Fruit fly (Drosophila melanogaster) whole organism, embryonic: ENCODE data around the gene Unr.

Experiments used
- Atf6 ChIP-seq: fragments of 200-800 bp; sonication (Bioruptor generic); IDR thresholded peaks from 2 replicates; pipeline ENCODE4 v1.3.6; 2022; ENCODE audit warnings: missing biosample characterization, missing genetic modification characterization
- CG10959 ChIP-seq: fragments of 200-800 bp; sonication (Bioruptor generic); IDR thresholded peaks from 2 replicates; pipeline ENCODE4 v1.3.6; 2022; ENCODE audit warnings: missing biosample characterization, missing genetic modification characterization
- CG11398 ChIP-seq: fragments of 200-800 bp; sonication (Bioruptor generic); optimal IDR thresholded peaks from 2 replicates; lab custom pipeline; 2016; ENCODE audit warnings: missing biosample characterization, missing genetic modification characterization
- CG11560 ChIP-seq: fragments of 200-800 bp; sonication (Bioruptor generic); IDR thresholded peaks from 3 replicates; pipeline ENCODE4 v1.3.6; 2022; ENCODE audit warnings: missing biosample characterization, missing genetic modification characterization
- CG11723 ChIP-seq: fragments of 200-800 bp; sonication (Bioruptor generic); optimal IDR thresholded peaks from 2 replicates; lab custom pipeline; 2017; ENCODE audit warnings: missing biosample characterization, mild to moderate bottlenecking, missing genetic modification characterization
- CG12659 ChIP-seq: fragments of 200-800 bp; sonication (Bioruptor generic); optimal IDR thresholded peaks from 3 replicates; lab custom pipeline; 2017; ENCODE audit warnings: mild to moderate bottlenecking, missing biosample characterization, missing genetic modification reagents, missing genetic modification characterization
- CG14050 ChIP-seq: fragments of 200-800 bp; sonication (Bioruptor generic); IDR thresholded peaks from 3 replicates; pipeline ENCODE4 v1.3.6; 2022; ENCODE audit warnings: missing biosample characterization, missing genetic modification characterization
- CG15479 ChIP-seq: fragments of 200-800 bp; sonication (Bioruptor generic); optimal IDR thresholded peaks from 3 replicates; lab custom pipeline; 2019; ENCODE audit warnings: missing biosample characterization, mild to moderate bottlenecking, missing genetic modification characterization, moderate library complexity
- CG17829 ChIP-seq: fragments of 200-800 bp; optimal IDR thresholded peaks from 2 replicates; lab custom pipeline; 2019; ENCODE audit warnings: missing biosample characterization, mild to moderate bottlenecking, missing genetic modification characterization, moderate library complexity
- CG2116 ChIP-seq: fragments of 200-800 bp; sonication (Bioruptor generic); optimal IDR thresholded peaks from 3 replicates; lab custom pipeline; 2018; ENCODE audit warnings: missing biosample characterization, mild to moderate bottlenecking, missing genetic modification characterization
- CG4404 ChIP-seq: fragments of 200-800 bp; sonication (Bioruptor generic); IDR thresholded peaks from 2 replicates; pipeline ENCODE4 v1.3.6; 2022; ENCODE audit warnings: missing biosample characterization, missing genetic modification characterization
- CG6654 ChIP-seq: fragments of 200-800 bp; sonication (Bioruptor generic); optimal IDR thresholded peaks from 2 replicates; lab custom pipeline; 2017; ENCODE audit warnings: missing biosample characterization, mild to moderate bottlenecking, missing genetic modification characterization
- CG7556 ChIP-seq: fragments of 200-800 bp; sonication (Bioruptor generic); optimal IDR thresholded peaks from 2 replicates; lab custom pipeline; 2017; ENCODE audit warnings: missing biosample characterization, mild to moderate bottlenecking, missing genetic modification characterization
- CG8359 ChIP-seq: fragments of 200-800 bp; sonication (Bioruptor generic); optimal IDR thresholded peaks from 2 replicates; lab custom pipeline; 2017; ENCODE audit warnings: missing biosample characterization, mild to moderate bottlenecking, missing genetic modification characterization, borderline replicate concordance
- Dad ChIP-seq: fragments of 200-800 bp; sonication (Bioruptor generic); optimal IDR thresholded peaks from 3 replicates; lab custom pipeline; 2016; ENCODE audit warnings: missing biosample characterization, missing genetic modification characterization
- E2f2 ChIP-seq: fragments of 200-800 bp; sonication (Bioruptor generic); IDR thresholded peaks from 2 replicates; pipeline ENCODE4 v1.3.6; 2022; ENCODE audit warnings: missing biosample characterization, missing genetic modification characterization
- ERR ChIP-seq: fragments of 200-800 bp; sonication (Bioruptor generic); optimal IDR thresholded peaks from 2 replicates; lab custom pipeline; 2016; ENCODE audit warnings: missing biosample characterization, missing genetic modification characterization
- GATAe ChIP-seq: fragments of 200-800 bp; sonication (Bioruptor generic); conservative IDR thresholded peaks from 2 replicates; pipeline ENCODE4 v1.3.6; 2022; ENCODE audit warnings: missing biosample characterization, missing genetic modification characterization
- HHEX ChIP-seq: fragments of 200-800 bp; sonication (Bioruptor generic); optimal IDR thresholded peaks from 3 replicates; lab custom pipeline; 2017; ENCODE audit warnings: missing biosample characterization, mild to moderate bottlenecking, missing genetic modification characterization, missing genetic modification reagents
- HLH54F ChIP-seq: fragments of 200-800 bp; sonication (Bioruptor generic); optimal IDR thresholded peaks from 3 replicates; lab custom pipeline; 2016; ENCODE audit warnings: missing biosample characterization, missing genetic modification characterization
- Hr78 ChIP-seq, 2 experiments: fragments of 200-800 bp in 1 of 2; fragments of >200 bp in 1 of 2; sonication (Bioruptor generic) in 1 of 2; optimal IDR thresholded peaks; 2 replicates each; lab custom pipeline; 2017 to 2019; ENCODE audit warnings: missing biosample characterization in 2 of 2, missing genetic modification characterization in 2 of 2, mild to moderate bottlenecking in 1 of 2, moderate library complexity in 1 of 2
- Lhr ChIP-seq: fragments of 200-800 bp; sonication (Bioruptor generic); optimal IDR thresholded peaks from 3 replicates; lab custom pipeline; 2017; ENCODE audit warnings: mild to moderate bottlenecking, missing biosample characterization, missing genetic modification reagents, missing genetic modification characterization
- MESR4 ChIP-seq: fragments of 200-800 bp; sonication (Bioruptor generic); optimal IDR thresholded peaks from 2 replicates; lab custom pipeline; 2018; ENCODE audit warnings: missing biosample characterization, mild to moderate bottlenecking, missing genetic modification characterization, moderate library complexity
- Mes4 ChIP-seq: fragments of 200-800 bp; sonication (Bioruptor generic); optimal IDR thresholded peaks from 2 replicates; lab custom pipeline; 2016; ENCODE audit warnings: missing biosample characterization, missing genetic modification characterization
- Nf-YA ChIP-seq: fragments of 200-800 bp; sonication (Bioruptor generic); IDR thresholded peaks from 2 replicates; pipeline ENCODE4 v1.3.6; 2022; ENCODE audit warnings: missing biosample characterization, missing genetic modification characterization
- PHDP ChIP-seq: fragments of 200-800 bp; sonication (Bioruptor generic); optimal IDR thresholded peaks from 3 replicates; lab custom pipeline; 2018; ENCODE audit warnings: missing biosample characterization, mild to moderate bottlenecking, missing genetic modification characterization, moderate library complexity
- Rfx ChIP-seq: fragments of 200-800 bp; sonication (Bioruptor generic); IDR thresholded peaks from 2 replicates; pipeline ENCODE4 v1.3.6; 2022; ENCODE audit warnings: missing biosample characterization, missing genetic modification characterization
- Scr ChIP-seq: fragments of 200-800 bp; sonication (Bioruptor generic); IDR thresholded peaks from 2 replicates; pipeline ENCODE4 v1.3.6; 2022; ENCODE audit warnings: missing biosample characterization, missing genetic modification characterization; ENCODE audit not compliant: partially characterized antibody
- Side ChIP-seq: fragments of 200-800 bp; sonication (Bioruptor generic); optimal IDR thresholded peaks from 2 replicates; lab custom pipeline; 2016; ENCODE audit warnings: missing biosample characterization, missing genetic modification characterization
- Sry-δ ChIP-seq: fragments of 200-800 bp; sonication (Bioruptor generic); optimal IDR thresholded peaks from 2 replicates; lab custom pipeline; 2016; ENCODE audit warnings: missing biosample characterization, missing genetic modification characterization
- Ssrp ChIP-seq: fragments of 200-800 bp; sonication (Bioruptor generic); optimal IDR thresholded peaks from 2 replicates; lab custom pipeline; 2018; ENCODE audit warnings: missing biosample characterization, mild to moderate bottlenecking, missing genetic modification characterization, moderate library complexity
- chinmo ChIP-seq: fragments of 200-800 bp; sonication (Bioruptor generic); IDR thresholded peaks from 4 replicates; pipeline ENCODE4 v1.3.6; 2022; ENCODE audit warnings: missing biosample characterization, missing genetic modification characterization; ENCODE audit not compliant: partially characterized antibody
- cwo ChIP-seq: fragments of 200-800 bp; sonication (Bioruptor generic); optimal IDR thresholded peaks from 3 replicates; lab custom pipeline; 2017; ENCODE audit warnings: missing biosample characterization, missing genetic modification characterization, mild to moderate bottlenecking, moderate library complexity, missing genetic modification reagents
- exex ChIP-seq: fragments of 200-800 bp; sonication (Bioruptor generic); optimal IDR thresholded peaks from 4 replicates; lab custom pipeline; 2018; ENCODE audit warnings: missing biosample characterization, mild to moderate bottlenecking, missing genetic modification characterization, moderate library complexity
- grn ChIP-seq: fragments of 200-800 bp; sonication (Bioruptor generic); optimal IDR thresholded peaks from 3 replicates; lab custom pipeline; 2017; ENCODE audit warnings: missing biosample characterization, missing genetic modification characterization
- ham ChIP-seq: fragments of 200-800 bp; sonication (Bioruptor generic); IDR thresholded peaks from 2 replicates; pipeline ENCODE4 v1.3.6; 2022; ENCODE audit warnings: missing biosample characterization, missing genetic modification characterization
- hkb ChIP-seq, 2 experiments: fragments of 200-800 bp in 1 of 2; fragments of >200 bp in 1 of 2; sonication (Bioruptor generic) in 1 of 2; IDR thresholded peaks in 1 of 2; optimal IDR thresholded peaks in 1 of 2; 2 replicates each; pipeline versions ENCODE4 v1.3.6 to Lab custom; 2017 to 2022; ENCODE audit warnings: missing biosample characterization in 1 of 2, missing genetic modification characterization in 1 of 2
- mirr ChIP-seq: fragments of 200-800 bp; sonication (Bioruptor generic); optimal IDR thresholded peaks from 3 replicates; lab custom pipeline; 2018; ENCODE audit warnings: missing biosample characterization, mild to moderate bottlenecking, missing genetic modification characterization
- odd ChIP-seq: fragments of 200-800 bp; sonication (Bioruptor generic); optimal IDR thresholded peaks from 2 replicates; lab custom pipeline; 2017; ENCODE audit warnings: missing biosample characterization, mild to moderate bottlenecking, missing genetic modification characterization
- repo ChIP-seq: fragments of 200-800 bp; sonication (Bioruptor generic); optimal IDR thresholded peaks from 2 replicates; lab custom pipeline; 2016; ENCODE audit warnings: missing biosample characterization, missing genetic modification characterization
- rib ChIP-seq: fragments of 200-800 bp; sonication (Bioruptor generic); IDR thresholded peaks from 2 replicates; pipeline ENCODE4 v1.3.6; 2022; ENCODE audit warnings: missing biosample characterization, missing genetic modification characterization
- row ChIP-seq: fragments of 200-800 bp; sonication (Bioruptor generic); IDR thresholded peaks from 3 replicates; pipeline ENCODE4 v1.3.6; 2022; ENCODE audit warnings: missing biosample characterization, missing genetic modification characterization
- sd ChIP-seq: fragments of 200-800 bp; sonication (Bioruptor generic); optimal IDR thresholded peaks from 3 replicates; lab custom pipeline; 2018; ENCODE audit warnings: missing biosample characterization, mild to moderate bottlenecking, missing genetic modification characterization, moderate library complexity
- sisA ChIP-seq: fragments of 200-800 bp; sonication (Bioruptor generic); IDR thresholded peaks from 2 replicates; pipeline ENCODE4 v1.3.6; 2022; ENCODE audit warnings: missing biosample characterization, missing genetic modification characterization
- sna ChIP-seq: fragments of 200-800 bp; sonication (Bioruptor generic); IDR thresholded peaks from 2 replicates; pipeline ENCODE4 v1.3.6; 2022; ENCODE audit warnings: missing biosample characterization, missing genetic modification characterization; ENCODE audit not compliant: partially characterized antibody
- sqz ChIP-seq: fragments of 200-800 bp; sonication (Bioruptor generic); optimal IDR thresholded peaks from 3 replicates; lab custom pipeline; 2018; ENCODE audit warnings: missing biosample characterization, mild to moderate bottlenecking, missing genetic modification characterization
- sr ChIP-seq: fragments of 200-800 bp; sonication (Bioruptor generic); IDR thresholded peaks from 3 replicates; pipeline ENCODE4 v1.3.6; 2022; ENCODE audit warnings: missing biosample characterization, missing genetic modification characterization
- stc ChIP-seq: fragments of 200-800 bp; sonication (Bioruptor generic); IDR thresholded peaks from 2 replicates; pipeline ENCODE4 v1.3.6; 2022; ENCODE audit warnings: missing biosample characterization, missing genetic modification characterization
- tna ChIP-seq: fragments of 200-800 bp; sonication (Bioruptor generic); IDR thresholded peaks from 2 replicates; pipeline ENCODE4 v1.3.6; 2022; ENCODE audit warnings: missing biosample characterization, missing genetic modification characterization; ENCODE audit not compliant: partially characterized antibody
- unpg ChIP-seq: fragments of 200-800 bp; sonication (Bioruptor generic); optimal IDR thresholded peaks from 3 replicates; lab custom pipeline; 2018; ENCODE audit warnings: missing biosample characterization, mild to moderate bottlenecking, missing genetic modification characterization, moderate library complexity
- yki ChIP-seq: fragments of >200 bp; optimal IDR thresholded peaks from 3 replicates; lab custom pipeline; 2018

The Unr gene

dm6 chr3L:8452986-8453385 is 10.8 kb upstream of the Unr start:
- TF ChIP-seq repo: no peak
- no peak for TF ChIP-seq odd (GFP tag; lab: Kevin White, UChicago)
- TF ChIP-seq Side: no peak
- TF ChIP-seq MESR4 (GFP tag; lab: Kevin White, UChicago): no peak
- no peak for TF ChIP-seq Ssrp (tag; lab: Kevin White, UChicago)
- TF ChIP-seq sd (tag; lab: Kevin White, UChicago): peak; percentile 68
- no peak for TF ChIP-seq CG17829 (tag; lab: Kevin White, UChicago)
- no peak for TF ChIP-seq yki (lab: Kevin White, UChicago)
- TF ChIP-seq ham (GFP tag; lab: Robert Waterston, UW): no peak
- no peak for TF ChIP-seq unpg
- TF ChIP-seq CG4404 (GFP tag; lab: Robert Waterston, UW): no peak
- no peak for TF ChIP-seq CG12659 (GFP tag; lab: Kevin White, UChicago)
- TF ChIP-seq HHEX (GFP tag; lab: Kevin White, UChicago): no peak
- TF ChIP-seq chinmo (GFP tag; lab: Robert Waterston, UW): peak; percentile 65; the same call in 2 of the 4 replicates
- TF ChIP-seq ERR: no peak
- peak; percentile 23; the same call in 1 of the 2 replicates for TF ChIP-seq E2f2 (GFP tag; lab: Robert Waterston, UW)
- peak; percentile 45 for TF ChIP-seq CG15479 (GFP tag; lab: Kevin White, UChicago)
- no peak for TF ChIP-seq row (GFP tag; lab: Robert Waterston, UW)
- TF ChIP-seq CG2116 (GFP tag; lab: Kevin White, UChicago): no peak
- no peak for TF ChIP-seq sna (GFP tag; lab: Robert Waterston, UW)
- TF ChIP-seq CG7556 (GFP tag; lab: Kevin White, UChicago): no peak
- TF ChIP-seq mirr (GFP tag; lab: Kevin White, UChicago): no peak
- TF ChIP-seq tna (GFP tag; lab: Robert Waterston, UW): no peak
- no peak for TF ChIP-seq Mes4
- TF ChIP-seq rib (GFP tag; lab: Robert Waterston, UW): no peak
- TF ChIP-seq Nf-YA (GFP tag; lab: Robert Waterston, UW): no peak
- TF ChIP-seq grn (GFP tag; lab: Kevin White, UChicago): peak; percentile 51
- no peak for TF ChIP-seq sisA (GFP tag; lab: Robert Waterston, UW)
- TF ChIP-seq Hr78 (GFP tag; optimal IDR thresholded peaks at IDR 0.05; lab: Kevin White, UChicago): no peak
- no peak for TF ChIP-seq PHDP (tag; lab: Kevin White, UChicago)
- TF ChIP-seq CG14050 (GFP tag; lab: Robert Waterston, UW): no peak
- no peak for TF ChIP-seq Scr (GFP tag; lab: Robert Waterston, UW)
- TF ChIP-seq CG6654 (GFP tag; lab: Kevin White, UChicago): no peak
- TF ChIP-seq exex: peak; percentile 89
- TF ChIP-seq Atf6: peak; percentile 18; the same call in 1 of the 2 replicates
- no peak for TF ChIP-seq sqz (GFP tag; lab: Kevin White, UChicago)
- no peak for TF ChIP-seq hkb (optimal IDR thresholded peaks at IDR 0.05; lab: Kevin White, UChicago)
- no peak for TF ChIP-seq hkb (GFP tag; IDR thresholded peaks at IDR 0.05; lab: Robert Waterston, UW)
- no peak for TF ChIP-seq CG8359
- TF ChIP-seq Lhr (GFP tag; lab: Kevin White, UChicago): no peak
- no peak for TF ChIP-seq Dad (GFP tag; lab: Kevin White, UChicago)
- no peak for TF ChIP-seq cwo (GFP tag; lab: Kevin White, UChicago)
- TF ChIP-seq HLH54F (GFP tag; lab: Kevin White, UChicago): no peak
- no peak for TF ChIP-seq CG11560
- TF ChIP-seq CG11723 (GFP tag; lab: Kevin White, UChicago): no peak
- TF ChIP-seq CG11398 (GFP tag; lab: Kevin White, UChicago): no peak
- 0 out of 2 replicates have a peak, but pooled peaks have one; percentile 18 for TF ChIP-seq GATAe
- TF ChIP-seq stc (GFP tag; lab: Robert Waterston, UW): no peak
- 0 out of 2 replicates have a peak, but pooled peaks have one; percentile 11 for TF ChIP-seq Rfx
- TF ChIP-seq sr (GFP tag; lab: Robert Waterston, UW): no peak
- TF ChIP-seq Sry-δ (GFP tag; lab: Kevin White, UChicago): no peak
- TF ChIP-seq CG10959 (GFP tag; lab: Robert Waterston, UW): no peak
